Worm (Caenorhabditis elegans): ENCODE results near the gene fkb-1.
A peak's percentile ranks its signal among the peaks of the same experiment; 100 is the strongest.

Gene fkb-1

ce11 chrIV:11038665-11039064 is 2.3 kb downstream of the fkb-1 start:
- TF ChIP-seq hlh-30 (tag; optimal IDR thresholded peaks at IDR 0.05; ENCODE audit: insufficient read depth) (no peak), tbx-7 (tag; optimal IDR thresholded peaks at IDR 0.05) (no peak), tbx-2 (tag; optimal IDR thresholded peaks at IDR 0.05) (peak; percentile 6), ahr-1 (tag; optimal IDR thresholded peaks at IDR 0.05) (no peak), nhr-11 (tag; optimal IDR thresholded peaks at IDR 0.05) (no peak), K09A11.1 (tag; optimal IDR thresholded peaks at IDR 0.05; ENCODE audit: insufficient read depth) (no peak), nfya-1 (tag; optimal IDR thresholded peaks at IDR 0.05) (peak; percentile 17), K02D7.2 (tag; optimal IDR thresholded peaks at IDR 0.05) (no peak)

ce11 chrIV:11044377-11044776 is 8.0 kb downstream of the fkb-1 start:
- TF ChIP-seq sox-4 (tag; optimal IDR thresholded peaks at IDR 0.05) = no peak
- TF ChIP-seq pag-3 (tag; optimal IDR thresholded peaks at IDR 0.05; ENCODE audit: borderline replicate concordance) = no peak
- no peak for TF ChIP-seq ceh-48 (tag; optimal IDR thresholded peaks at IDR 0.05)
- no peak for TF ChIP-seq pqm-1 (tag; optimal IDR thresholded peaks at IDR 0.05)
- no peak for TF ChIP-seq ref-2 (tag; optimal IDR thresholded peaks at IDR 0.05)
- no peak for TF ChIP-seq nfya-1 (tag; optimal IDR thresholded peaks at IDR 0.05)
- no peak for TF ChIP-seq unc-86 (tag; optimal IDR thresholded peaks at IDR 0.05)
- TF ChIP-seq tbx-7 (tag; optimal IDR thresholded peaks at IDR 0.05) = no peak
- no peak for TF ChIP-seq eyg-1 (tag; optimal IDR thresholded peaks at IDR 0.05)
- TF ChIP-seq dmd-4 (tag; optimal IDR thresholded peaks at IDR 0.05; ENCODE audit: borderline replicate concordance) = no peak
- no peak for TF ChIP-seq syd-9 (tag; optimal IDR thresholded peaks at IDR 0.05)
- no peak for TF ChIP-seq sdc-2 (tag; optimal IDR thresholded peaks at IDR 0.05)
- no peak for TF ChIP-seq ceh-2 (tag; optimal IDR thresholded peaks at IDR 0.05)
- TF ChIP-seq ceh-6 (GFP tag; optimal IDR thresholded peaks at IDR 0.05) = no peak
- no peak for TF ChIP-seq gmeb-2 (tag; optimal IDR thresholded peaks at IDR 0.05)
- no peak for TF ChIP-seq pha-2 (tag; optimal IDR thresholded peaks at IDR 0.05)

ce11 chrIV:11048871-11049270 is 12.5 kb downstream of the fkb-1 start, which contains the start of gene F36H1.11:
F36H1.11 (plus strand) TSS chrIV:11049171.
- TF ChIP-seq unc-42 (tag; optimal IDR thresholded peaks at IDR 0.05) (peak; percentile 44), fkh-6 (tag; optimal IDR thresholded peaks at IDR 0.05) (no peak), pag-3 (tag; optimal IDR thresholded peaks at IDR 0.05; ENCODE audit: borderline replicate concordance) (no peak), hlh-6 (tag; optimal IDR thresholded peaks at IDR 0.05) (no peak)

DNA sequence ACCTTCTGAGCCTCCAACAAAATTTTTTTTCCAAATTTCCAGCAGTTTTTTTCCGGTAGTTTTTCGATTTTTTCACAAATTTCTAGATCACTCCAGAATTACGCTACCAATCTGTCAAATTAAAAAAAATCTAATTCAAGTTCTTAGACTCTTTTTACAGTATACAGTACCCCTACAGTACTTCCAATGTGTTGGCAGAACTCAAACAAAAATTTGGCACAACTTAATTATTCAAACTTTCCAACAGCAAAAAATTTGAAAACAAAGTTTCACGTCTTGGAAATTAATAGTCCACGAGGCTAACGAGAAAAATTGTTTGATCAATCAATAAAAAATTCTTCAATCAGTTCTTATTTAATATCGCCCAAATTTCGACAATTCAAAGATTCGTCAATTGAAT is 13.4 kb downstream of the fkb-1 start, which contains the start of gene F36H1.3:
F36H1.3 (plus strand) TSS at position 323 of the 400 bp plus-strand sequence.
- no peak for TF ChIP-seq dve-1 (tag; optimal IDR thresholded peaks at IDR 0.05)
- no peak for TF ChIP-seq ttx-3 (tag; optimal IDR thresholded peaks at IDR 0.05)
- no peak for TF ChIP-seq pqm-1 (tag; optimal IDR thresholded peaks at IDR 0.05)
- TF ChIP-seq ceh-45 (GFP tag; IDR thresholded peaks at IDR 0.05) = no peak
- TF ChIP-seq dmd-4 (tag; optimal IDR thresholded peaks at IDR 0.05; ENCODE audit: borderline replicate concordance) = no peak
- no peak for TF ChIP-seq pha-4 (tag; optimal IDR thresholded peaks at IDR 0.05)
- TF ChIP-seq nhr-11 (tag; optimal IDR thresholded peaks at IDR 0.05) = no peak
- no peak for TF ChIP-seq ama-1 (optimal IDR thresholded peaks at IDR 0.05)
- no peak for TF ChIP-seq ceh-14 (tag; optimal IDR thresholded peaks at IDR 0.05)
- TF ChIP-seq tbx-2 (tag; optimal IDR thresholded peaks at IDR 0.05) = no peak

DNA sequence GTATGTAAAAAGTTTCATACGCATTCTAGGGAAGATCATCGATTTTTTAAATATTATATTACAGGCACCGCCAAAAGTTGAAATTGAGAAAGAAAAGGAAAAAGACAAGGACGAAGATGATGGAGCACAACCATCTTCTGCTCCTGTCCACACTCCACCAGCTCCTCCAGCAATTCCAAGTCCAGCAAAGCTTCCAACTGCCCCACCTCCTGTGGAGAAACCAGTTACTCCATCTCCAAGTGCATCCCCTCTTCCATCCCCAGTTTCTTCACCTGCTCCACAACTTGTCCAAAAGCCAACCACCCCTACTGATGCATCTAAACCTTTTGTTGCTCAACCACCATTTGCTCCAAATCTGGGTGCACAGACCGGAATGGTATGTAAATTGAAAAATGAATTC is 15.6 kb downstream of the fkb-1 start:
- TF ChIP-seq dmd-4 (tag; optimal IDR thresholded peaks at IDR 0.05; ENCODE audit: borderline replicate concordance) = no peak
- no peak for TF ChIP-seq tbx-2 (tag; optimal IDR thresholded peaks at IDR 0.05)
- no peak for TF ChIP-seq pax-1 (tag; optimal IDR thresholded peaks at IDR 0.05)
- no peak for TF ChIP-seq elt-2 (tag; optimal IDR thresholded peaks at IDR 0.05)
- no peak for TF ChIP-seq ztf-16 (tag; optimal IDR thresholded peaks at IDR 0.05)

Measured in whole organism, late embryonic.